Fruit fly (Drosophila melanogaster): Measurements from ENCODE around the gene CG11619.

The CG11619 gene

DNA sequence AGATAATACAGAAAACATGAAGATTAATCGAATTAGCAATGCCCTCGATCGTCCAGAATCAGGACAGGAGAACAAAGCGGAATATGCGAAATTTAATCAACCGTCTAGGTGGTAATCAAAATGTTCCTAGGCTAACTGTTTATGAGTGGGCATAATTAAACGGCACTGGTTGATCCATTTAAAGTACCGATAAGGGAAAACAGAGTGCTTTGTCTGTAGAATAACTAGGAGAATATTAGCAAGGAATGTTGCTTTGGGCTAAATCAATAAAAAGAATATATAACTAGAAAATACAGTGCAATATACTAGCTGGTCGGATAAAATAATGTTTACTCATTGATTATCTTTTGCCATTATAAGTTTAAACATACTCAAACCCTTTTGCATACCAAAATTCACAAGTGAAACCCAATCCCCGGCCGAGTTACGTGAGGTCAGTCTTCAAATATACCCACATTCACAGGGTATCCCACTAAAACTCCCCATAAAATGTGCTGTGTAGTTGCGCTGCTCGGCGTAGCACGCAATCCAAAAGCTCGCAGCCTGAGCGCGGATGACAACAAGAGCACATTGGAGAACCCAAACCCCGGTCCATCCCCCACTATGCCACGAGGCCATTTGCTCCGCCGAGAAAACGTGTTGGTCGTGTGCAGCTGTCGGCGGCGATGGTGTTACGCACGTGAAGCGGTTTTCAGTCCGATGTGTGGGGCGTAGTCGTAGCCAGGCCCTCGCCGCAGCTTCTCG, 8.1 kb upstream of the CG11619 start (continued):
- TF ChIP-seq Vsx1 (GFP tag; optimal IDR thresholded peaks at IDR 0.05) (peak; percentile 43), CG12236 (GFP tag; optimal IDR thresholded peaks at IDR 0.05) (no peak), Elba2 (GFP tag; optimal IDR thresholded peaks at IDR 0.05) (no peak), Lim3 (GFP tag; IDR thresholded peaks at IDR 0.05) (no peak), HmgD (GFP tag; optimal IDR thresholded peaks at IDR 0.05) (no peak), Dek (tag; optimal IDR thresholded peaks at IDR 0.05) (peak; percentile 72), crol (GFP tag; IDR thresholded peaks at IDR 0.05) (peak; percentile 76; the same call in 1 of the 2 replicates), CG32772 (GFP tag; IDR thresholded peaks at IDR 0.05) (peak; percentile 52; the same call in 1 of the 2 replicates), Hr39 (optimal IDR thresholded peaks at IDR 0.05) (no peak)

dm6 chr3L:18995667-18996029, 7.5 kb upstream of the CG11619 start:
- no peak for TF ChIP-seq sisA (GFP tag; IDR thresholded peaks at IDR 0.05)
- TF ChIP-seq CG7372 (GFP tag; IDR thresholded peaks at IDR 0.05), result peak; percentile 28; the same call in 1 of the 2 replicates
- TF ChIP-seq CG3407 (GFP tag; optimal IDR thresholded peaks at IDR 0.05), result no peak
- TF ChIP-seq jing (GFP tag; optimal IDR thresholded peaks at IDR 0.05), result no peak
- no peak for TF ChIP-seq bcd (GFP tag; optimal IDR thresholded peaks at IDR 0.05)
- no peak for TF ChIP-seq CG7786 (GFP tag; optimal IDR thresholded peaks at IDR 0.05)
- no peak for TF ChIP-seq CG11456 (GFP tag; IDR thresholded peaks at IDR 0.05)
- TF ChIP-seq bowl (GFP tag; IDR thresholded peaks at IDR 0.05), result no peak
- no peak for TF ChIP-seq CG5180 (GFP tag; optimal IDR thresholded peaks at IDR 0.05)
- TF ChIP-seq otp (GFP tag; IDR thresholded peaks at IDR 0.05), result 0 out of 3 replicates have a peak, but pooled peaks have one; percentile 4
- peak; percentile 51 for TF ChIP-seq CTCF (GFP tag; optimal IDR thresholded peaks at IDR 0.05)
- no peak for TF ChIP-seq Mad (GFP tag; optimal IDR thresholded peaks at IDR 0.05)
- peak; percentile 24 for TF ChIP-seq scrt (GFP tag; optimal IDR thresholded peaks at IDR 0.05)
- TF ChIP-seq Ptx1 (GFP tag; IDR thresholded peaks at IDR 0.05), result no peak
- TF ChIP-seq caup (GFP tag; optimal IDR thresholded peaks at IDR 0.05; ENCODE audit: severe bottlenecking), result no peak
- no peak for TF ChIP-seq Nf-YA (GFP tag; IDR thresholded peaks at IDR 0.05)
- TF ChIP-seq CG17802 (tag; optimal IDR thresholded peaks at IDR 0.05), result no peak
- no peak for TF ChIP-seq wek (GFP tag; optimal IDR thresholded peaks at IDR 0.05)
- TF ChIP-seq Sin3A (optimal IDR thresholded peaks at IDR 0.05), result no peak
- no peak for TF ChIP-seq Stat92E (GFP tag; optimal IDR thresholded peaks at IDR 0.05)
- no peak for TF ChIP-seq CG10565 (GFP tag; optimal IDR thresholded peaks at IDR 0.05)
- peak; percentile 32; the same call in 1 of the 2 replicates for TF ChIP-seq CG13287 (GFP tag; IDR thresholded peaks at IDR 0.05; ENCODE audit: partially characterized antibody)
- TF ChIP-seq ind (GFP tag; optimal IDR thresholded peaks at IDR 0.05), result no peak
- peak; percentile 88 for TF ChIP-seq Deaf1 (tag; optimal IDR thresholded peaks at IDR 0.05)
- 0 out of 3 replicates have a peak, but pooled peaks have one; percentile 25 for TF ChIP-seq z (GFP tag; IDR thresholded peaks at IDR 0.05)
- TF ChIP-seq zfh2 (GFP tag; optimal IDR thresholded peaks at IDR 0.05), result no peak
- no peak for TF ChIP-seq Side (GFP tag; optimal IDR thresholded peaks at IDR 0.05)
- TF ChIP-seq pho (GFP tag; optimal IDR thresholded peaks at IDR 0.05), result no peak
- TF ChIP-seq sd (tag; optimal IDR thresholded peaks at IDR 0.05), result peak; percentile 12
- no peak for TF ChIP-seq MBD-R2 (GFP tag; IDR thresholded peaks at IDR 0.05)
- TF ChIP-seq vnd (GFP tag; IDR thresholded peaks at IDR 0.05; ENCODE audit: partially characterized antibody), result no peak
- TF ChIP-seq CG18011 (GFP tag; optimal IDR thresholded peaks at IDR 0.05), result no peak
- TF ChIP-seq CG6791 (GFP tag; IDR thresholded peaks at IDR 0.05; ENCODE audit: partially characterized antibody), result no peak
- no peak for TF ChIP-seq YL-1 (GFP tag; optimal IDR thresholded peaks at IDR 0.05)
- no peak for TF ChIP-seq en (GFP tag; optimal IDR thresholded peaks at IDR 0.05)
- no peak for TF ChIP-seq odd (GFP tag; optimal IDR thresholded peaks at IDR 0.05)
- peak; percentile 93; the same call in 3 of the 4 replicates for TF ChIP-seq chinmo (GFP tag; IDR thresholded peaks at IDR 0.05; ENCODE audit: partially characterized antibody)
- peak; percentile 32 for TF ChIP-seq CG13894 (tag; optimal IDR thresholded peaks at IDR 0.05)
- no peak for TF ChIP-seq tin (GFP tag; optimal IDR thresholded peaks at IDR 0.05)
- no peak for TF ChIP-seq CG17612 (GFP tag; IDR thresholded peaks at IDR 0.05)
- TF ChIP-seq Gsc (GFP tag; IDR thresholded peaks at IDR 0.05), result no peak
